Fruit fly (Drosophila melanogaster) whole organism, embryonic: ENCODE data around the gene CG8907.
A peak's percentile ranks its signal among the peaks of the same experiment; 100 is the strongest.

Source experiments
- Atf-2 ChIP-seq: fragments of 200-800 bp; sonication (Bioruptor generic); optimal IDR thresholded peaks from 2 replicates; lab custom pipeline; 2016; ENCODE audit warnings: missing biosample characterization, missing genetic modification characterization
- Atf3 ChIP-seq: fragments of 200-800 bp; sonication (Bioruptor generic); optimal IDR thresholded peaks from 3 replicates; lab custom pipeline; 2016; ENCODE audit warnings: missing biosample characterization, missing genetic modification characterization
- Bgb ChIP-seq: fragments of 200-800 bp; sonication (Bioruptor generic); IDR thresholded peaks from 2 replicates; pipeline ENCODE4 v1.3.6; 2022; ENCODE audit warnings: missing biosample characterization, missing genetic modification characterization; ENCODE audit not compliant: partially characterized antibody
- CG10147 ChIP-seq: fragments of 200-800 bp; sonication (Bioruptor generic); optimal IDR thresholded peaks from 2 replicates; lab custom pipeline; 2019; ENCODE audit warnings: missing biosample characterization, mild to moderate bottlenecking, missing genetic modification characterization, moderate library complexity
- CG10959 ChIP-seq: fragments of 200-800 bp; sonication (Bioruptor generic); IDR thresholded peaks from 2 replicates; pipeline ENCODE4 v1.3.6; 2022; ENCODE audit warnings: missing biosample characterization, missing genetic modification characterization
- CG11093 ChIP-seq: fragments of 200-800 bp; sonication (Bioruptor generic); IDR thresholded peaks from 3 replicates; pipeline ENCODE4 v1.3.6; 2022; ENCODE audit warnings: missing biosample characterization, missing genetic modification characterization
- CG12155 ChIP-seq: fragments of 200-800 bp; sonication (Bioruptor generic); optimal IDR thresholded peaks from 3 replicates; lab custom pipeline; 2016; ENCODE audit warnings: missing biosample characterization, missing genetic modification characterization
- CG12236 ChIP-seq: fragments of 200-800 bp; sonication (Bioruptor generic); optimal IDR thresholded peaks from 2 replicates; lab custom pipeline; 2016; ENCODE audit warnings: missing biosample characterization, missing genetic modification characterization
- CG12744 ChIP-seq: fragments of 200-800 bp; sonication (Bioruptor generic); optimal IDR thresholded peaks from 2 replicates; lab custom pipeline; 2016; ENCODE audit warnings: missing biosample characterization, missing genetic modification characterization
- CG13624 ChIP-seq: fragments of 200-800 bp; sonication (Bioruptor generic); optimal IDR thresholded peaks from 2 replicates; lab custom pipeline; 2016; ENCODE audit warnings: missing biosample characterization, missing genetic modification characterization
- CG13775 ChIP-seq: fragments of 200-800 bp; sonication (Bioruptor generic); optimal IDR thresholded peaks from 3 replicates; lab custom pipeline; 2017; ENCODE audit warnings: missing biosample characterization, mild to moderate bottlenecking, missing genetic modification characterization
- CG14667 ChIP-seq: fragments of 200-800 bp; sonication (Bioruptor generic); IDR thresholded peaks from 2 replicates; pipeline ENCODE4 v1.3.6; 2022; ENCODE audit warnings: missing biosample characterization, missing genetic modification characterization
- CG18262 ChIP-seq: fragments of 200-800 bp; optimal IDR thresholded peaks from 3 replicates; lab custom pipeline; 2019; ENCODE audit warnings: missing biosample characterization, mild to moderate bottlenecking, missing genetic modification characterization, moderate library complexity
- CG1832 ChIP-seq: fragments of 200-800 bp; sonication (Bioruptor generic); optimal IDR thresholded peaks from 2 replicates; lab custom pipeline; 2017; ENCODE audit warnings: missing biosample characterization, mild to moderate bottlenecking, missing genetic modification characterization, inconsistent platforms
- CG2712 ChIP-seq: fragments of 200-800 bp; optimal IDR thresholded peaks from 3 replicates; lab custom pipeline; 2019; ENCODE audit warnings: missing biosample characterization, mild to moderate bottlenecking, missing genetic modification characterization, moderate library complexity
- CG31441 ChIP-seq: fragments of 200-800 bp; sonication (Bioruptor generic); IDR thresholded peaks from 2 replicates; pipeline ENCODE4 v1.3.6; 2022; ENCODE audit warnings: missing biosample characterization, missing genetic modification characterization
- CG3838 ChIP-seq: fragments of 200-800 bp; sonication (Bioruptor generic); optimal IDR thresholded peaks from 3 replicates; lab custom pipeline; 2016; ENCODE audit warnings: missing biosample characterization, missing genetic modification characterization
- CG4328 ChIP-seq: fragments of 200-800 bp; sonication (Bioruptor generic); optimal IDR thresholded peaks from 3 replicates; lab custom pipeline; 2017; ENCODE audit warnings: missing biosample characterization, missing genetic modification reagents, missing genetic modification characterization
- CG43689 ChIP-seq: fragments of 200-800 bp; sonication (Bioruptor generic); IDR thresholded peaks from 2 replicates; pipeline ENCODE4 v1.3.6; 2022; ENCODE audit warnings: missing biosample characterization, missing genetic modification characterization
- CG4707 ChIP-seq: fragments of 200-800 bp; sonication (Bioruptor generic); optimal IDR thresholded peaks from 2 replicates; lab custom pipeline; 2018; ENCODE audit warnings: missing biosample characterization, mild to moderate bottlenecking, missing genetic modification characterization, moderate library complexity
- CG7556 ChIP-seq: fragments of 200-800 bp; sonication (Bioruptor generic); optimal IDR thresholded peaks from 2 replicates; lab custom pipeline; 2017; ENCODE audit warnings: missing biosample characterization, mild to moderate bottlenecking, missing genetic modification characterization
- Dek ChIP-seq: fragments of 200-800 bp; sonication (Bioruptor generic); optimal IDR thresholded peaks from 3 replicates; lab custom pipeline; 2019; ENCODE audit warnings: missing biosample characterization, mild to moderate bottlenecking, missing genetic modification characterization, moderate library complexity
- Doc3 ChIP-seq: fragments of 200-800 bp; sonication (Bioruptor generic); IDR thresholded peaks from 3 replicates; pipeline ENCODE4 v1.3.6; 2022; ENCODE audit warnings: missing biosample characterization, missing genetic modification characterization; ENCODE audit not compliant: partially characterized antibody
- Elba2 ChIP-seq: fragments of 200-800 bp; sonication (Bioruptor generic); optimal IDR thresholded peaks from 3 replicates; lab custom pipeline; 2016; ENCODE audit warnings: missing biosample characterization, missing genetic modification characterization
- HLH3B ChIP-seq: fragments of 200-800 bp; sonication (Bioruptor generic); IDR thresholded peaks from 2 replicates; pipeline ENCODE4 v1.3.6; 2022; ENCODE audit warnings: missing biosample characterization, missing genetic modification characterization
- HLH54F ChIP-seq: fragments of 200-800 bp; sonication (Bioruptor generic); optimal IDR thresholded peaks from 3 replicates; lab custom pipeline; 2016; ENCODE audit warnings: missing biosample characterization, missing genetic modification characterization
- Hmx ChIP-seq: fragments of 200-800 bp; sonication (Bioruptor generic); optimal IDR thresholded peaks from 2 replicates; lab custom pipeline; 2016; ENCODE audit warnings: missing biosample characterization, missing genetic modification characterization
- Hr3 ChIP-seq: fragments of 200-800 bp; sonication (Bioruptor generic); optimal IDR thresholded peaks from 3 replicates; lab custom pipeline; 2016; ENCODE audit warnings: missing biosample characterization, missing genetic modification characterization
- MBD-R2 ChIP-seq: fragments of 200-800 bp; sonication (Bioruptor generic); IDR thresholded peaks from 2 replicates; pipeline ENCODE4 v1.3.6; 2022; ENCODE audit warnings: missing biosample characterization, missing genetic modification characterization
- ac ChIP-seq: fragments of 200-800 bp; sonication (Bioruptor generic); optimal IDR thresholded peaks from 3 replicates; lab custom pipeline; 2017; ENCODE audit warnings: missing biosample characterization, mild to moderate bottlenecking, missing genetic modification characterization
- ara ChIP-seq: fragments of 200-800 bp; sonication (Bioruptor generic); IDR thresholded peaks from 2 replicates; pipeline ENCODE4 v1.3.6; 2022; ENCODE audit warnings: missing biosample characterization, missing genetic modification characterization
- bab2 ChIP-seq: fragments of 200-800 bp; sonication (Bioruptor generic); optimal IDR thresholded peaks from 2 replicates; lab custom pipeline; 2016; ENCODE audit warnings: missing biosample characterization, missing genetic modification characterization
- exex ChIP-seq: fragments of 200-800 bp; sonication (Bioruptor generic); optimal IDR thresholded peaks from 4 replicates; lab custom pipeline; 2018; ENCODE audit warnings: missing biosample characterization, mild to moderate bottlenecking, missing genetic modification characterization, moderate library complexity
- fd96Cb ChIP-seq: fragments of 200-800 bp; sonication (Bioruptor generic); optimal IDR thresholded peaks from 2 replicates; lab custom pipeline; 2018; ENCODE audit warnings: missing biosample characterization, mild to moderate bottlenecking, missing genetic modification characterization, moderate library complexity
- her ChIP-seq: fragments of 200-800 bp; sonication (Bioruptor generic); optimal IDR thresholded peaks from 2 replicates; lab custom pipeline; 2016; ENCODE audit warnings: missing biosample characterization, missing genetic modification characterization
- hth ChIP-seq: fragments of >200 bp; optimal IDR thresholded peaks from 2 replicates; lab custom pipeline; 2017; ENCODE audit warnings: inconsistent platforms
- ind ChIP-seq: fragments of 200-800 bp; sonication (Bioruptor generic); optimal IDR thresholded peaks from 3 replicates; lab custom pipeline; 2016; ENCODE audit warnings: missing biosample characterization, missing genetic modification characterization
- jigr1 ChIP-seq: fragments of 200-800 bp; sonication (Bioruptor generic); IDR thresholded peaks from 3 replicates; pipeline ENCODE4 v1.3.6; 2022; ENCODE audit warnings: missing biosample characterization, missing genetic modification characterization
- mirr ChIP-seq: fragments of 200-800 bp; sonication (Bioruptor generic); optimal IDR thresholded peaks from 3 replicates; lab custom pipeline; 2018; ENCODE audit warnings: missing biosample characterization, mild to moderate bottlenecking, missing genetic modification characterization
- p53 ChIP-seq: fragments of 200-800 bp; sonication (Bioruptor generic); optimal IDR thresholded peaks from 2 replicates; lab custom pipeline; 2016; ENCODE audit warnings: missing biosample characterization, missing genetic modification characterization
- phol ChIP-seq: fragments of 200-800 bp; sonication (Bioruptor generic); optimal IDR thresholded peaks from 3 replicates; lab custom pipeline; 2018; ENCODE audit warnings: missing biosample characterization, mild to moderate bottlenecking, missing genetic modification characterization, moderate library complexity
- pzg ChIP-seq: fragments of 200-800 bp; sonication (Bioruptor generic); optimal IDR thresholded peaks from 3 replicates; lab custom pipeline; 2018; ENCODE audit warnings: missing biosample characterization, mild to moderate bottlenecking, missing genetic modification characterization, moderate library complexity
- ranshi ChIP-seq: fragments of 200-800 bp; sonication (Bioruptor generic); IDR thresholded peaks from 2 replicates; pipeline ENCODE4 v1.3.6; 2022; ENCODE audit warnings: missing biosample characterization, missing genetic modification characterization
- row ChIP-seq: fragments of 200-800 bp; sonication (Bioruptor generic); IDR thresholded peaks from 3 replicates; pipeline ENCODE4 v1.3.6; 2022; ENCODE audit warnings: missing biosample characterization, missing genetic modification characterization
- sc ChIP-seq, 3 experiments: fragments of >200 bp in 2 of 3; fragments of 200-800 bp in 1 of 3; sonication (Bioruptor generic) in 1 of 3; optimal IDR thresholded peaks; 2 replicates in 2 of 3; 3 replicates in 1 of 3; lab custom pipeline; 2017; ENCODE audit warnings: mild to moderate bottlenecking in 1 of 3, missing biosample characterization in 1 of 3, missing genetic modification characterization in 1 of 3, missing genetic modification reagents in 1 of 3
- schlank ChIP-seq: fragments of 200-800 bp; sonication (Bioruptor generic); optimal IDR thresholded peaks from 2 replicates; lab custom pipeline; 2018; ENCODE audit warnings: missing biosample characterization, mild to moderate bottlenecking, missing genetic modification characterization
- seq ChIP-seq: fragments of 200-800 bp; sonication (Bioruptor generic); IDR thresholded peaks from 2 replicates; pipeline ENCODE4 v1.3.6; 2022; ENCODE audit warnings: missing biosample characterization, missing genetic modification characterization
- tll ChIP-seq, 2 experiments: fragments of 200-800 bp in 1 of 2; fragments of >200 bp in 1 of 2; sonication (Bioruptor generic) in 1 of 2; optimal IDR thresholded peaks; 2 replicates each; lab custom pipeline; 2017 to 2019; ENCODE audit warnings: missing biosample characterization in 2 of 2, missing genetic modification characterization in 2 of 2, mild to moderate bottlenecking in 1 of 2, moderate library complexity in 1 of 2

CG8907 gene

DNA sequence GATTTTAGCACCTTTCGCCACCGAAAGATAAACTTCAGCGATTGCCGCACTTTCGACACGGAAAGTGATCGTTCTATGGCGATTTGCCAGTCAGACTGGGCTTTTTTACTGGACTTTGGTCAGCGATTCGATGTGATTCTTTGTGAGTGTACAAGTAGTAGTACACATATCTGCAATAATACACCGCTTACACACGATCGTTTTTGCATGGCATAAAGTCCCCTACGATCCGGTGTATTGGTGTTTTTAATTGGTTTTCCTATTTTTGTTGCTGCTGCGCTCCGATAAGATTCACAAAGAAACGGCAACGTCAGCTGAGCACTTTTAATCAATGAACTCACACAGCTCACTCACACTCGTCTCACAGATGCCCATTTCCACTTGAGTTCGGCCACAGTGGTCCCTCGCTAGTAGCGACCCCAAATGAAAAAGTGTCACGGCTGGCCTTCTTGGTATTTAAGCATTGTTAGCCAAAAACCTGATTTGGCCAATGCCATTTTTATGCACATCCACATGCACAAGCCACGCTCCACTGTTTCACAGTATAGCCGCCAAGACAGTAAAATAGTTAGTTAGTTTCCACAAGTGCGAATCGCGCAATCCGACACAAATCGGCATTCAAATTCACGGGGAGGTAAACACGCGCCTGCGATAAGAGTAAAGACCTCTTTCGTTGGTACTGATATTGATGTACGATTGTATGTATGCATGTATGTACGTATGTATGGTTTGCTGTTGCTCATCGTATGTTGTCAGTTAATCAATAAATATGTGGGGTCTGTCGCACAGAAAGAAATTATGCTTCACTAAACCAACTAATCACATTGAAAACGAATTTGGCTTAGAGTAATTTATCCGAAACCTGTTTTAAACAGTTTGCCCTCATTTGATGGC, 21.6 kb upstream of the CG8907 start (continued):
- TF ChIP-seq exex (tag; lab: Kevin White, UChicago) (peak; percentile 96), Doc3 (no peak), mirr (GFP tag; lab: Kevin White, UChicago) (peak; percentile 98), sc (optimal IDR thresholded peaks at IDR 0.05; lab: Kevin White, UChicago) (no peak), sc (GFP tag; optimal IDR thresholded peaks at IDR 0.05; lab: Kevin White, UChicago) (no peak), ac (GFP tag; lab: Kevin White, UChicago) (peak; percentile 10), row (peak; percentile 98), ind (GFP tag; lab: Kevin White, UChicago) (peak; percentile 98), CG12744 (GFP tag; lab: Kevin White, UChicago) (peak; percentile 91), her (GFP tag; lab: Kevin White, UChicago) (peak; percentile 96), CG1832 (GFP tag; lab: Kevin White, UChicago) (no peak), seq (GFP tag; lab: Robert Waterston, UW) (peak; percentile 96), Atf3 (GFP tag; lab: Kevin White, UChicago) (peak; percentile 87), CG4707 (peak; percentile 51), HLH3B (GFP tag; lab: Robert Waterston, UW) (peak; percentile 88), Bgb (GFP tag; lab: Robert Waterston, UW) (0 out of 2 replicates have a peak, but pooled peaks have one; percentile 14), CG3838 (GFP tag; lab: Kevin White, UChicago) (peak; percentile 86), CG43689 (GFP tag; lab: Robert Waterston, UW) (peak; percentile 91), jigr1 (GFP tag; lab: Robert Waterston, UW) (peak; percentile 81; the same call in 1 of the 3 replicates), schlank (peak; percentile 97), ara (GFP tag; lab: Robert Waterston, UW) (peak; percentile 92), Atf-2 (peak; percentile 90), tll (GFP tag; optimal IDR thresholded peaks at IDR 0.05; lab: Kevin White, UChicago) (no peak), Elba2 (no peak), MBD-R2 (GFP tag; lab: Robert Waterston, UW) (peak; percentile 92), HLH54F (GFP tag; lab: Kevin White, UChicago) (peak; percentile 97), ranshi (GFP tag; lab: Robert Waterston, UW) (peak; percentile 93), Dek (peak; percentile 94), pzg (peak; percentile 36), fd96Cb (tag; lab: Kevin White, UChicago) (peak; percentile 65), CG13775 (GFP tag; lab: Kevin White, UChicago) (peak; percentile 83), hth (lab: Kevin White, UChicago) (no peak), CG31441 (GFP tag; lab: Robert Waterston, UW) (peak; percentile 79), p53 (GFP tag; lab: Kevin White, UChicago) (peak; percentile 83), CG14667 (GFP tag; lab: Robert Waterston, UW) (peak; percentile 92), CG12236 (GFP tag; lab: Kevin White, UChicago) (peak; percentile 72), CG11093 (GFP tag; lab: Robert Waterston, UW) (peak; percentile 96), Hmx (GFP tag; lab: Kevin White, UChicago) (peak; percentile 77), CG10959 (peak; percentile 80), phol (tag; lab: Kevin White, UChicago) (peak; percentile 77), bab2 (GFP tag; lab: Kevin White, UChicago) (peak; percentile 97), CG7556 (GFP tag; lab: Kevin White, UChicago) (peak; percentile 89), CG12155 (GFP tag; lab: Kevin White, UChicago) (peak; percentile 94), CG13624 (GFP tag; lab: Kevin White, UChicago) (peak; percentile 97), Hr3 (GFP tag; lab: Kevin White, UChicago) (peak; percentile 87), CG18262 (tag; lab: Kevin White, UChicago) (peak; percentile 60), CG2712 (tag; lab: Kevin White, UChicago) (peak; percentile 78), CG10147 (GFP tag; lab: Kevin White, UChicago) (peak; percentile 85), CG4328 (GFP tag; lab: Kevin White, UChicago) (peak; percentile 85)
